Worm (Caenorhabditis elegans): Measurements from ENCODE around the gene C02G6.2.

The C02G6.2 gene

DNA sequence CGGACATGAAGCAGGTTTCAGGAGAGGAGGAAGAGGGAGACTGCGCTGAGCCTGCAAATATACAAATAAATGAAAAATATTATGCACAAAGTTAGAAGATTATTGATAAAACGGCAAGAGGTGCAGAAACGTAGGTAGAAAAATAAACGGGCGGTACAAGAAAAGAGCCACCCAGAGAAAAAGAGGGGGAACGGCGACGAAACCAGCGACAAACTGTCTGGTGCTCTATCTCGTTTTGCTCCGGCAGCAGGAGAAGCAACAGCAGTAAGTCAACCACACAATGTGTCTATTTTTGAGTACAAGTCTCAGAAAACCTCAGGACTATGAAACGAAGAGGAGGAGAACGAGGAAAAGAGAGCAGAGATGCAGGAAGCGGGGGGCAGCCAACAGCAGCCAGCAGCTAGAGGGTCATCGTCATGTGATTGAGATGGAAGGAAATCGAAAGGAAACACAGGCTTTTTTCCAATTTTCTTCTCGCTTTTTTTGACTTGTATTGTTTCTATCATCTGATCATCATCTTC lies 26.1 kb upstream of the C02G6.2 start, which contains the start of gene F26F12.3 (continued):
- TF ChIP-seq nhr-90 (tag; optimal IDR thresholded peaks at IDR 0.05): peak; percentile 48
- TF ChIP-seq chd-7 (tag; optimal IDR thresholded peaks at IDR 0.05): peak; percentile 75
- TF ChIP-seq hsf-1 (GFP tag; IDR thresholded peaks at IDR 0.05): no peak
- TF ChIP-seq aptf-2 (GFP tag; conservative IDR thresholded peaks at IDR 0.05): no peak
- no peak for TF ChIP-seq Y53F4B.3 (GFP tag; IDR thresholded peaks at IDR 0.05)
- TF ChIP-seq F33H1.4 (GFP tag; IDR thresholded peaks at IDR 0.05): no peak

DNA sequence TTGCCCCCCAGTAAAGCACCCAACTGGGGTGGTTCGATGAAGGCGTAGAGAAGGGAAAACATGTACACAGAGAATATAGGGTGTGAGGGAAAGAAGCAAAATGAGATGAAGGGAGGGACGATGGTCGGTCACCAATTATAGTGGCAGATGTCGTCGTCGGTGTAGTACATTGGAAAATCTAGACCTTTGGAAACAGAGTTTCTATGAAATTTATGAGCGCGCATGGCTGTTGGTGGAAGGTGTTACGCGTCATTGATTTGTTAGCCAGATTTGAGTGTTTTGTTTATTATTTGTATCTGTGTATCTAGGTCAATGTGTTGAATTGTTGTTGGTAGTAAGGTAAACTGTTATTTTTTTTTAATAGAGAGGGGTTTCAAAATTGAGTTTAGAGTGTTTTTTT lies 25.1 kb upstream of the C02G6.2 start:
- TF ChIP-seq madf-3 (GFP tag; IDR thresholded peaks at IDR 0.05) (no peak), F52B5.7 (tag; optimal IDR thresholded peaks at IDR 0.05) (no peak), dox-1 (GFP tag; IDR thresholded peaks at IDR 0.05) (0 out of 2 replicates have a peak, but pooled peaks have one; percentile 29), F22D6.2 (tag; optimal IDR thresholded peaks at IDR 0.05) (no peak), hmg-1.2 (GFP tag; IDR thresholded peaks at IDR 0.05) (peak; percentile 19; the same call in 1 of the 2 replicates), lin-40 (tag; optimal IDR thresholded peaks at IDR 0.05) (no peak), repo-1 (tag; optimal IDR thresholded peaks at IDR 0.05) (no peak)

DNA sequence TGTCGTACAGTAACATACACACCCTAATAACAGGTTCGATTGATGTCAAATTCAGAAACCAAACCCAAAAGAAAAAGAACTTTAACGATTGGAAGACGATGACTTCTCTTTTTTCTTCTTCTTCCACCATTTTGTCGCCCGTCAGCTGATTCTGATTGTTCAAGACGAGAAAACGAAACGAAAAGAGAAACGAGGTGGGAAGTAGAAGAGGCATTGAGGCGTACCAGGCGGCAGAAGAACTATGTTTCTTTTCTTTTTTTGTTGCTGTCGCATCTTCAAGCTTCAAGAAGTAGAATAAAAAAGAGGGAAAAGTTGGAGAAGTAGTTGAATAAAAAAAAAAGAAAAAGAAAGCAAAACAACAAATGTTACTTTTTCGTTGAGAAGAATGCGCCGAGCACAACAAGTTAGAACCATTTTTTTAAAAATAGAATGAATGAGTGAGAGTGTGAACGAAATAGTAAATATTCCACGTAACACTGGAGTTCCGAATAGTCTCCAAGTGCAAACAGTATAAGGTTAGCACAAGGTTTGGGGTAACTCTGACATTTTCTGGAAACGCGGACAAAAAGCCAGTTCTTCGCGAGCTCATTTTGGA lies 23.7 kb upstream of the C02G6.2 start:
- TF ChIP-seq sdz-38 (tag; optimal IDR thresholded peaks at IDR 0.05): no peak
- TF ChIP-seq K11D2.4 (GFP tag; IDR thresholded peaks at IDR 0.05): 0 out of 2 replicates have a peak, but pooled peaks have one; percentile 34
- TF ChIP-seq snpc-4 (GFP tag; optimal IDR thresholded peaks at IDR 0.05): no peak
- no peak for TF ChIP-seq snpc-4 (tag; optimal IDR thresholded peaks at IDR 0.05)
- TF ChIP-seq die-1 (tag; optimal IDR thresholded peaks at IDR 0.05): no peak
- TF ChIP-seq aptf-2 (GFP tag; conservative IDR thresholded peaks at IDR 0.05): no peak
- TF ChIP-seq snpc-3.4 (tag; optimal IDR thresholded peaks at IDR 0.05): no peak
- no peak for TF ChIP-seq egl-18 (GFP tag; IDR thresholded peaks at IDR 0.05)
- TF ChIP-seq lin-40 (tag; optimal IDR thresholded peaks at IDR 0.05): peak; percentile 35
- no peak for TF ChIP-seq hmg-20 (GFP tag; IDR thresholded peaks at IDR 0.05)
- no peak for TF ChIP-seq tlf-1 (GFP tag; optimal IDR thresholded peaks at IDR 0.05)
- no peak for TF ChIP-seq cebp-1 (GFP tag; IDR thresholded peaks at IDR 0.05)
- peak; percentile 14 for TF ChIP-seq cebp-1 (tag; optimal IDR thresholded peaks at IDR 0.05)
- no peak for TF ChIP-seq lag-1 (GFP tag; IDR thresholded peaks at IDR 0.05)
- TF ChIP-seq ztf-28 (GFP tag; IDR thresholded peaks at IDR 0.05): no peak
- no peak for TF ChIP-seq F49E8.2 (tag; optimal IDR thresholded peaks at IDR 0.05; ENCODE audit: insufficient read depth)
- no peak for TF ChIP-seq rec-8 (tag; optimal IDR thresholded peaks at IDR 0.05)
- no peak for TF ChIP-seq madf-10 (tag; optimal IDR thresholded peaks at IDR 0.05)
- TF ChIP-seq ama-1 (optimal IDR thresholded peaks at IDR 0.05): no peak
- TF ChIP-seq ama-1 (GFP tag; optimal IDR thresholded peaks at IDR 0.05): no peak
- TF ChIP-seq F37B4.10 (GFP tag; IDR thresholded peaks at IDR 0.05): no peak

DNA sequence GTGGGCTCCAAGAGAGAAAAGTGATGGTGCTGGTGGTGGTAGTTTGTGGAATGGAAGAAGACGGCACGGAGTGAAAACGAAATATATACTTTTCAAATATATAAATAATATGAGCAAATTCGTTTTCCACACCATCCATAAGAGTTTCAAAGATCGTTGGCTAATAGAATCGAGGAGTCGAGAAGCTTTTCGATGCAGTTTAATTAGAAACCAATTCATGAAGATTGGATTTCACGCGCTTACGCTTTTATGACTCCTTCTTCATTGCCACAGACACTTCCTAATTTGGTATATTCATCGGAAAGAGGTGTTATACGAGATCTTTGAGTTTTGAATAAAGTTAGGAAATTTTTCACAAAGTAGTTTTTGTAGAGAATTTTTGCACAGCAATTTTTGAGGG lies 21.2 kb upstream of the C02G6.2 start:
- TF ChIP-seq hsf-1 (GFP tag; IDR thresholded peaks at IDR 0.05) (no peak), ztf-28 (GFP tag; IDR thresholded peaks at IDR 0.05) (no peak), unc-130 (GFP tag; optimal IDR thresholded peaks at IDR 0.05) (no peak), madf-10 (tag; optimal IDR thresholded peaks at IDR 0.05) (no peak), F57C9.4 (tag; optimal IDR thresholded peaks at IDR 0.05) (no peak), snpc-3.4 (tag; optimal IDR thresholded peaks at IDR 0.05) (no peak), hmg-20 (GFP tag; IDR thresholded peaks at IDR 0.05) (no peak), ceh-91 (GFP tag; IDR thresholded peaks at IDR 0.05) (no peak), C17E4.6 (GFP tag; IDR thresholded peaks at IDR 0.05) (no peak), cebp-2 (GFP tag; IDR thresholded peaks at IDR 0.05) (no peak), efl-1 (GFP tag; optimal IDR thresholded peaks at IDR 0.05) (no peak), xnd-1 (tag; optimal IDR thresholded peaks at IDR 0.05) (no peak), mel-28 (tag; optimal IDR thresholded peaks at IDR 0.05; ENCODE audit: borderline replicate concordance) (no peak), F22D6.2 (tag; optimal IDR thresholded peaks at IDR 0.05) (no peak), Y53G8AR.9 (GFP tag; conservative IDR thresholded peaks at IDR 0.05) (no peak), die-1 (tag; optimal IDR thresholded peaks at IDR 0.05) (no peak), B0019.2 (GFP tag; conservative IDR thresholded peaks at IDR 0.05) (no peak), pha-4 (tag; optimal IDR thresholded peaks at IDR 0.05) (no peak), Y79H2A.3 (GFP tag; conservative IDR thresholded peaks at IDR 0.05) (no peak)

Data from whole organism, young adult.